Worm (Caenorhabditis elegans) whole organism, L3 larva: Measurements from ENCODE around the gene F54B8.4.
"Not testable (repeated sequence)": the region's sequence is repeated elsewhere in the genome, so short reads cannot be mapped to it uniquely, and the experiment has no call there.

Experiments used
- R02D3.7 ChIP-seq: fragments of 150-350 bp; optimal IDR thresholded peaks from 2 replicates; lab custom pipeline; 2014; ENCODE audit warnings: missing biosample characterization, missing genetic modification characterization
- ZK546.5 ChIP-seq: sonication (generic microtip); optimal IDR thresholded peaks from 2 replicates; lab custom pipeline; 2017; ENCODE audit warnings: missing biosample characterization, missing genetic modification characterization
- ama-1 ChIP-seq: fragments of 150-350 bp; optimal IDR thresholded peaks from 2 replicates; lab custom pipeline; 2018
- ceh-28 ChIP-seq: fragments of 150-350 bp; optimal IDR thresholded peaks from 2 replicates; lab custom pipeline; 2014; ENCODE audit warnings: missing biosample characterization, missing genetic modification reagents, missing genetic modification characterization
- ceh-82 ChIP-seq: fragments of 150-350 bp; optimal IDR thresholded peaks from 2 replicates; lab custom pipeline; 2014; ENCODE audit warnings: missing biosample characterization, missing genetic modification characterization
- ceh-9 ChIP-seq: sonication (generic microtip); optimal IDR thresholded peaks from 2 replicates; lab custom pipeline; 2018; ENCODE audit warnings: missing biosample characterization, missing genetic modification characterization
- daf-12 ChIP-seq: fragments of 150-350 bp; optimal IDR thresholded peaks from 2 replicates; lab custom pipeline; 2014; ENCODE audit warnings: missing biosample characterization, missing genetic modification reagents, missing genetic modification characterization
- egl-27 ChIP-seq: sonication (generic microtip); optimal IDR thresholded peaks from 4 replicates; lab custom pipeline; 2017; ENCODE audit warnings: missing biosample characterization, missing genetic modification reagents, missing genetic modification characterization
- egl-5 ChIP-seq: fragments of 150-350 bp; optimal IDR thresholded peaks from 2 replicates; lab custom pipeline; 2017; ENCODE audit warnings: missing biosample characterization, missing genetic modification reagents, missing genetic modification characterization, inconsistent platforms
- elt-1 ChIP-seq: fragments of 150-350 bp; optimal IDR thresholded peaks from 2 replicates; lab custom pipeline; 2014; ENCODE audit warnings: missing biosample characterization, missing genetic modification characterization
- elt-2 ChIP-seq: sonication (generic microtip); optimal IDR thresholded peaks from 2 replicates; lab custom pipeline; 2016; ENCODE audit warnings: missing genetic modification reagents, mild to moderate bottlenecking, missing genetic modification characterization, missing compliant biosample characterization
- elt-3 ChIP-seq, 3 experiments: fragments of 150-350 bp in 1 of 3; sonication (generic microtip) in 2 of 3; optimal IDR thresholded peaks; 2 replicates in 2 of 3; 4 replicates in 1 of 3; lab custom pipeline; 2014 to 2017; ENCODE audit warnings: missing biosample characterization in 3 of 3, missing genetic modification characterization in 3 of 3
- eor-1 ChIP-seq, 2 experiments: fragments of 150-350 bp; optimal IDR thresholded peaks; 2 replicates each; lab custom pipeline; 2014 to 2018; ENCODE audit warnings: missing biosample characterization in 2 of 2, missing genetic modification characterization in 2 of 2
- fkh-10 ChIP-seq: sonication (generic microtip); optimal IDR thresholded peaks from 2 replicates; lab custom pipeline; 2017; ENCODE audit warnings: missing biosample characterization, missing genetic modification reagents, missing genetic modification characterization
- fos-1 ChIP-seq: fragments of 150-350 bp; optimal IDR thresholded peaks from 2 replicates; lab custom pipeline; 2014; ENCODE audit warnings: missing biosample characterization, missing genetic modification characterization
- hmg-11 ChIP-seq: sonication (generic microtip); optimal IDR thresholded peaks from 2 replicates; lab custom pipeline; 2016; ENCODE audit warnings: missing genetic modification characterization, missing compliant biosample characterization
- jun-1 ChIP-seq: fragments of 150-350 bp; optimal IDR thresholded peaks from 2 replicates; lab custom pipeline; 2014; ENCODE audit warnings: missing biosample characterization, missing genetic modification reagents, missing genetic modification characterization
- lin-39 ChIP-seq: fragments of 150-350 bp; optimal IDR thresholded peaks from 2 replicates; lab custom pipeline; 2018; ENCODE audit warnings: missing biosample characterization, missing genetic modification reagents, missing genetic modification characterization
- mdl-1 ChIP-seq: fragments of 150-350 bp; optimal IDR thresholded peaks from 2 replicates; lab custom pipeline; 2014; ENCODE audit warnings: missing biosample characterization, missing genetic modification characterization
- nfya-1 ChIP-seq: sonication (generic microtip); optimal IDR thresholded peaks from 2 replicates; lab custom pipeline; 2017; ENCODE audit warnings: missing genetic modification characterization, mild to moderate bottlenecking, missing compliant biosample characterization, antibody characterized with exemption, moderate library complexity; ENCODE audit not compliant: insufficient read depth
- nhr-23 ChIP-seq: fragments of 150-350 bp; optimal IDR thresholded peaks from 2 replicates; lab custom pipeline; 2014; ENCODE audit warnings: missing biosample characterization, missing genetic modification reagents, missing genetic modification characterization
- nhr-237 ChIP-seq: fragments of 150-350 bp; optimal IDR thresholded peaks from 2 replicates; lab custom pipeline; 2014; ENCODE audit warnings: missing biosample characterization, missing genetic modification characterization
- nhr-25 ChIP-seq: sonication (generic microtip); optimal IDR thresholded peaks from 2 replicates; lab custom pipeline; 2017; ENCODE audit warnings: missing biosample characterization, missing genetic modification characterization
- nhr-28 ChIP-seq: fragments of 150-350 bp; optimal IDR thresholded peaks from 2 replicates; lab custom pipeline; 2014; ENCODE audit warnings: missing biosample characterization, missing genetic modification characterization
- nhr-43 ChIP-seq: sonication (generic microtip); optimal IDR thresholded peaks from 2 replicates; lab custom pipeline; 2016; ENCODE audit warnings: mild to moderate bottlenecking, missing genetic modification characterization, missing compliant biosample characterization; ENCODE audit not compliant: poor library complexity, severe bottlenecking
- pha-4 ChIP-seq: fragments of 150-350 bp; optimal IDR thresholded peaks from 2 replicates; lab custom pipeline; 2014; ENCODE audit warnings: missing biosample characterization, missing genetic modification reagents, missing genetic modification characterization
- pqm-1 ChIP-seq: fragments of 150-350 bp; optimal IDR thresholded peaks from 2 replicates; lab custom pipeline; 2017; ENCODE audit warnings: missing biosample characterization, missing genetic modification characterization, inconsistent platforms
- sea-2 ChIP-seq: fragments of 150-350 bp; sonication (generic microtip); optimal IDR thresholded peaks from 4 replicates; lab custom pipeline; 2014; ENCODE audit warnings: missing biosample characterization, missing genetic modification reagents, missing genetic modification characterization
- tbx-2 ChIP-seq: sonication (generic microtip); optimal IDR thresholded peaks from 2 replicates; lab custom pipeline; 2016; ENCODE audit warnings: mild to moderate bottlenecking, missing genetic modification characterization, missing compliant biosample characterization
- unc-39 ChIP-seq: sonication (generic microtip); optimal IDR thresholded peaks from 4 replicates; lab custom pipeline; 2017; ENCODE audit warnings: missing biosample characterization, missing genetic modification characterization
- unc-62 ChIP-seq: fragments of 150-350 bp; sonication (generic microtip); optimal IDR thresholded peaks from 4 replicates; lab custom pipeline; 2014; ENCODE audit warnings: missing biosample characterization, missing genetic modification reagents, missing genetic modification characterization

F54B8.4 gene

ce11 chrV:15833622-15834021 lies 17.4 kb downstream of the F54B8.4 start, which contains the start of gene srbc-54:
srbc-54 (minus strand) TSS chrV:15833722.
- no peak for TF ChIP-seq nhr-237
- TF ChIP-seq egl-5 (tag; lab: Kevin White, UChicago) = no peak
- TF ChIP-seq tbx-2 = no peak
- TF ChIP-seq ceh-82 (tag; lab: Kevin White, UChicago) = no peak
- TF ChIP-seq egl-27 (tag; lab: Kevin White, UChicago) = no peak
- no peak for TF ChIP-seq nhr-25 (tag; lab: Kevin White, UChicago)
- TF ChIP-seq daf-12 (tag; lab: Kevin White, UChicago) = no peak
- TF ChIP-seq nhr-28 (tag; lab: Kevin White, UChicago) = no peak

DNA sequence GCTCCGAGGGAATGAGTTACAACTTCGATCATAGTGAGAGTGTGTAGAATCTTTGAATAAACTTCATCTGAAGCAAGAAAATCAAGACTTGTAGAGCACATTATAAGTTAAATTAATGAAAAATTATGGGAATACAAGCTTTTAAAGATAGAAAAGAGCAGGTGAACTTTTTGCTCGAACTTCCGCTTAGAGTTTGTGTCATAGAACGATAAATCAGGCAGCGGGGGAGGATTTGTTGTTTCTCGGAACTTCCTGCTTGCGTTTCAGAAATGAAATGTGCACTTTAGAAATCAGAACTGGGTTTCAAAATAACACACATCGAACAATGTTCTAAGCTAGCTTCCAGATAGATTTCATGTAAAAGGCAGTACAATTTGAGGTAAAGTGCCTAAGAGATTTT lies 24.9 kb downstream of the F54B8.4 start, which contains the start of gene srh-149:
Gene srh-149, minus strand, starts transcription at position 101 of the 400 bp plus-strand sequence.
- TF ChIP-seq eor-1 (tag; optimal IDR thresholded peaks at IDR 0.05; lab: Kevin White, UChicago) = no peak
- no peak for TF ChIP-seq nfya-1 (tag; lab: Kevin White, UChicago)
- TF ChIP-seq fkh-10 (GFP tag; lab: Kevin White, UChicago) = no peak
- no peak for TF ChIP-seq unc-62 (GFP tag; lab: Kevin White, UChicago)
- no peak for TF ChIP-seq ceh-28 (tag; lab: Kevin White, UChicago)
- TF ChIP-seq nhr-43 = no peak
- no peak for TF ChIP-seq elt-2 (tag; lab: Kevin White, UChicago)
- TF ChIP-seq elt-1 = no peak
- TF ChIP-seq pha-4 (tag; lab: Kevin White, UChicago) = no peak
- TF ChIP-seq tbx-2 = no peak
- no peak for TF ChIP-seq nhr-23 (tag; lab: Kevin White, UChicago)
- TF ChIP-seq R02D3.7 (tag; lab: Kevin White, UChicago) = no peak
- TF ChIP-seq jun-1 (tag; lab: Kevin White, UChicago) = no peak

DNA sequence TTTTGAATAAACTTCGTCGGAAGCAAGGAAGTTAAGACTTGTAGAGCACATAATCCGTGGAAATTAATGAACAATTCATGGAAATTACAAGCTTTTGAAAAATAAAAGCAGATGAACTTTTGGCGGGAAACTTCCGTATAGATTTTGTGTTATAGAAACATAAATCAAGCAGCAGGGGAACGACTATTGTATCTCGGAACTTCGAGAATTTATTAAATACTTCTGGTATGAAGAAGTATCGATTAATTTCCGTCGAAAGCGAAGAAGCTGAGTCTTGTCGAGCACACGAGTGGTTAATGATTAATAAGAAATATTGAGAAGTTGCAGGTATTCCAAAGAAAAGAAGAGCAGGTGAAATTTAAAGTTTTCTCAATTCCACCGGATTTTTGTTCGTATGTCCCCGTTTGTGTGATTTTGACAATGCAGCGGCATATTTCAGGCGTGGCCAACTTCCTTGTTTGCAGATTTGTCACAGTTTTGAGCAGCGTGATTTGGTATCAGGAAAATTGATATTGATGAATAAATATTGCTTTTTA lies 34.2 kb downstream of the F54B8.4 start, which contains the start of gene srh-147:
Gene srh-147, minus strand, starts transcription at position 51 of the 536 bp plus-strand sequence.
- TF ChIP-seq unc-39; sea-2 (GFP tag; lab: Kevin White, UChicago); nfya-1 (tag; lab: Kevin White, UChicago): not testable (repeated sequence)
- TF ChIP-seq, all 47 proteins: peak for 0; not testable (repeated sequence) for 47

- TF ChIP-seq egl-5 (tag; lab: Kevin White, UChicago) (no peak), elt-2 (tag; lab: Kevin White, UChicago) (no peak), nhr-237 (no peak), fos-1 (tag; lab: Kevin White, UChicago) (no peak), elt-3 (tag; optimal IDR thresholded peaks at IDR 0.05; lab: Kevin White, UChicago) (no peak), nhr-23 (tag; lab: Kevin White, UChicago) (no peak)
Measured at ce11 chrV:15858292-15858691, 42.1 kb downstream of the F54B8.4 start, which contains the start of gene srh-148. srh-148 (minus strand) TSS chrV:15858392.

- TF ChIP-seq unc-62 (GFP tag; lab: Kevin White, UChicago) (no peak), ZK546.5 (no peak), R02D3.7 (tag; lab: Kevin White, UChicago) (no peak), ceh-9 (tag; lab: Kevin White, UChicago) (no peak), hmg-11 (tag; lab: Kevin White, UChicago) (no peak), fkh-10 (GFP tag; lab: Kevin White, UChicago) (no peak)
Measured at ce11 chrV:15862599-15862998, 46.4 kb downstream of the F54B8.4 start, which contains the start of gene srz-12. srz-12 (minus strand) TSS chrV:15862699.

ce11 chrV:15863042-15863441 lies 46.9 kb downstream of the F54B8.4 start, which contains the start of gene srh-299:
srh-299 (plus strand) TSS chrV:15863342.
- TF ChIP-seq pha-4 (tag; lab: Kevin White, UChicago) (no peak), unc-62 (GFP tag; lab: Kevin White, UChicago) (no peak), nhr-43 (no peak), pqm-1 (no peak), sea-2 (GFP tag; lab: Kevin White, UChicago) (no peak), unc-39 (no peak), ceh-9 (tag; lab: Kevin White, UChicago) (no peak), ama-1 (lab: Kevin White, UChicago) (no peak), lin-39 (tag; lab: Kevin White, UChicago) (no peak), mdl-1 (tag; lab: Kevin White, UChicago) (no peak), nhr-237 (no peak), daf-12 (tag; lab: Kevin White, UChicago) (no peak)
